Worm (Caenorhabditis elegans): ENCODE results near the gene C54C6.7.

C54C6.7 gene

ce11 chrIII:3498957-3499356, 47.3 kb downstream of the C54C6.7 start, which contains the start of gene M01F1.9:
Gene M01F1.9, minus strand, starts transcription at chrIII:3499057.
- no peak for TF ChIP-seq B0310.2 (tag; optimal IDR thresholded peaks at IDR 0.05)
- no peak for TF ChIP-seq ets-7 (tag; optimal IDR thresholded peaks at IDR 0.05)
- no peak for TF ChIP-seq tbx-11 (GFP tag; IDR thresholded peaks at IDR 0.05)
- no peak for TF ChIP-seq hmg-4 (GFP tag; optimal IDR thresholded peaks at IDR 0.05)
- TF ChIP-seq tra-4 (tag; optimal IDR thresholded peaks at IDR 0.05): no peak
- no peak for TF ChIP-seq sea-1 (GFP tag; conservative IDR thresholded peaks at IDR 0.05)
- TF ChIP-seq scrt-1 (GFP tag; IDR thresholded peaks at IDR 0.05): no peak
- TF ChIP-seq hmbx-1 (tag; optimal IDR thresholded peaks at IDR 0.05): no peak
- no peak for TF ChIP-seq pes-1 (GFP tag; IDR thresholded peaks at IDR 0.05)

Measured in whole organism, early embryonic.